Fruit fly (Drosophila melanogaster) whole organism, embryonic: ENCODE results near the gene Frq2.

ENCODE experiments used
- ATbp ChIP-seq: fragments of 200-800 bp; sonication (Bioruptor generic); optimal IDR thresholded peaks from 2 replicates; lab custom pipeline; 2017; ENCODE audit warnings: missing biosample characterization, mild to moderate bottlenecking, missing genetic modification characterization, missing genetic modification reagents
- Asciz ChIP-seq: fragments of 200-800 bp; sonication (Bioruptor generic); optimal IDR thresholded peaks from 2 replicates; lab custom pipeline; 2017; ENCODE audit warnings: missing biosample characterization, mild to moderate bottlenecking, missing genetic modification characterization, missing genetic modification reagents
- Blimp-1 ChIP-seq: fragments of 200-800 bp; sonication (Bioruptor generic); optimal IDR thresholded peaks from 3 replicates; lab custom pipeline; 2018; ENCODE audit warnings: missing biosample characterization, missing genetic modification characterization, mild to moderate bottlenecking, moderate library complexity, missing genetic modification reagents
- CG11504 ChIP-seq: fragments of 200-800 bp; sonication (Bioruptor generic); optimal IDR thresholded peaks from 3 replicates; lab custom pipeline; 2019; ENCODE audit warnings: missing biosample characterization, mild to moderate bottlenecking, missing genetic modification characterization, moderate library complexity
- CG12299 ChIP-seq: fragments of 200-800 bp; sonication (Bioruptor generic); optimal IDR thresholded peaks from 2 replicates; lab custom pipeline; 2018; ENCODE audit warnings: missing biosample characterization, mild to moderate bottlenecking, missing genetic modification characterization
- CG13424 ChIP-seq: fragments of 200-800 bp; sonication (Bioruptor generic); optimal IDR thresholded peaks from 2 replicates; lab custom pipeline; 2019; ENCODE audit warnings: missing biosample characterization, mild to moderate bottlenecking, missing genetic modification characterization, moderate library complexity
- CG13624 ChIP-seq: fragments of 200-800 bp; sonication (Bioruptor generic); optimal IDR thresholded peaks from 2 replicates; lab custom pipeline; 2016; ENCODE audit warnings: missing biosample characterization, missing genetic modification characterization
- CG15696 ChIP-seq: fragments of 200-800 bp; sonication (Bioruptor generic); optimal IDR thresholded peaks from 2 replicates; lab custom pipeline; 2019; ENCODE audit warnings: missing biosample characterization, mild to moderate bottlenecking, missing genetic modification characterization, moderate library complexity
- CG17359 ChIP-seq: fragments of 200-800 bp; sonication (Bioruptor generic); optimal IDR thresholded peaks from 3 replicates; lab custom pipeline; 2018; ENCODE audit warnings: missing biosample characterization, mild to moderate bottlenecking, missing genetic modification characterization, moderate library complexity
- CG17912 ChIP-seq: fragments of 200-800 bp; sonication (Bioruptor generic); optimal IDR thresholded peaks from 2 replicates; lab custom pipeline; 2018; ENCODE audit warnings: missing biosample characterization, mild to moderate bottlenecking, missing genetic modification characterization
- CG18262 ChIP-seq: fragments of 200-800 bp; optimal IDR thresholded peaks from 3 replicates; lab custom pipeline; 2019; ENCODE audit warnings: missing biosample characterization, mild to moderate bottlenecking, missing genetic modification characterization, moderate library complexity
- CG2202 ChIP-seq: fragments of 200-800 bp; sonication (Bioruptor generic); optimal IDR thresholded peaks from 2 replicates; lab custom pipeline; 2018; ENCODE audit warnings: missing biosample characterization, mild to moderate bottlenecking, missing genetic modification characterization
- CG2712 ChIP-seq: fragments of 200-800 bp; optimal IDR thresholded peaks from 3 replicates; lab custom pipeline; 2019; ENCODE audit warnings: missing biosample characterization, mild to moderate bottlenecking, missing genetic modification characterization, moderate library complexity
- CG2875 ChIP-seq: fragments of 200-800 bp; sonication (Bioruptor generic); optimal IDR thresholded peaks from 2 replicates; lab custom pipeline; 2017; ENCODE audit warnings: missing biosample characterization, mild to moderate bottlenecking, missing genetic modification characterization, missing genetic modification reagents
- CG3407 ChIP-seq: fragments of 200-800 bp; sonication (Bioruptor generic); optimal IDR thresholded peaks from 2 replicates; lab custom pipeline; 2018; ENCODE audit warnings: missing biosample characterization, mild to moderate bottlenecking, missing genetic modification characterization
- CG6272 ChIP-seq: fragments of 200-800 bp; sonication (Bioruptor generic); IDR thresholded peaks from 2 replicates; pipeline ENCODE4 v1.3.6; 2022; ENCODE audit warnings: missing biosample characterization, missing genetic modification characterization
- CG7372 ChIP-seq: fragments of 200-800 bp; sonication (Bioruptor generic); IDR thresholded peaks from 2 replicates; pipeline ENCODE4 v1.3.6; 2022; ENCODE audit warnings: missing biosample characterization, missing genetic modification characterization
- CG7987 ChIP-seq: fragments of 200-800 bp; sonication (Bioruptor generic); optimal IDR thresholded peaks from 2 replicates; lab custom pipeline; 2018; ENCODE audit warnings: missing biosample characterization, mild to moderate bottlenecking, missing genetic modification characterization, moderate library complexity
- D19A ChIP-seq: fragments of 200-800 bp; optimal IDR thresholded peaks from 3 replicates; lab custom pipeline; 2019; ENCODE audit warnings: missing biosample characterization, mild to moderate bottlenecking, missing genetic modification characterization, moderate library complexity
- Dad ChIP-seq: fragments of 200-800 bp; sonication (Bioruptor generic); optimal IDR thresholded peaks from 3 replicates; lab custom pipeline; 2016; ENCODE audit warnings: missing biosample characterization, missing genetic modification characterization
- E2f1 ChIP-seq: fragments of 200-800 bp; sonication (Bioruptor generic); IDR thresholded peaks from 2 replicates; pipeline ENCODE4 v1.3.6; 2022; ENCODE audit warnings: missing biosample characterization, missing genetic modification characterization
- HHEX ChIP-seq: fragments of 200-800 bp; sonication (Bioruptor generic); optimal IDR thresholded peaks from 3 replicates; lab custom pipeline; 2017; ENCODE audit warnings: missing biosample characterization, mild to moderate bottlenecking, missing genetic modification characterization, missing genetic modification reagents
- HLH3B ChIP-seq: fragments of 200-800 bp; sonication (Bioruptor generic); IDR thresholded peaks from 2 replicates; pipeline ENCODE4 v1.3.6; 2022; ENCODE audit warnings: missing biosample characterization, missing genetic modification characterization
- MESR4 ChIP-seq: fragments of 200-800 bp; sonication (Bioruptor generic); optimal IDR thresholded peaks from 2 replicates; lab custom pipeline; 2018; ENCODE audit warnings: missing biosample characterization, mild to moderate bottlenecking, missing genetic modification characterization, moderate library complexity
- MTF-1 ChIP-seq: fragments of 200-800 bp; sonication (Bioruptor generic); optimal IDR thresholded peaks from 2 replicates; lab custom pipeline; 2018; ENCODE audit warnings: missing biosample characterization, mild to moderate bottlenecking, missing genetic modification characterization, borderline replicate concordance
- Med ChIP-seq: fragments of 200-800 bp; sonication (Bioruptor generic); peaks from one replicate; lab custom pipeline; 2016; ENCODE audit warnings: missing biosample characterization, missing genetic modification characterization, mild to moderate bottlenecking, inconsistent platforms, moderate library complexity
- Vsx1 ChIP-seq: fragments of 200-800 bp; sonication (Bioruptor generic); optimal IDR thresholded peaks from 2 replicates; lab custom pipeline; 2017; ENCODE audit warnings: missing biosample characterization, mild to moderate bottlenecking, missing genetic modification characterization, missing genetic modification reagents
- ara ChIP-seq: fragments of 200-800 bp; sonication (Bioruptor generic); IDR thresholded peaks from 2 replicates; pipeline ENCODE4 v1.3.6; 2022; ENCODE audit warnings: missing biosample characterization, missing genetic modification characterization
- cad ChIP-seq: fragments of >200 bp; optimal IDR thresholded peaks from 2 replicates; lab custom pipeline; 2017; ENCODE audit warnings: missing biosample characterization, missing genetic modification characterization
- croc ChIP-seq: fragments of 200-800 bp; sonication (Bioruptor generic); conservative IDR thresholded peaks from 3 replicates; pipeline ENCODE4 v1.3.6; 2022; ENCODE audit warnings: missing biosample characterization, missing genetic modification characterization
- dmrt99B ChIP-seq: fragments of 200-800 bp; sonication (Bioruptor generic); optimal IDR thresholded peaks from 2 replicates; lab custom pipeline; 2018; ENCODE audit warnings: missing biosample characterization, mild to moderate bottlenecking, missing genetic modification characterization, moderate library complexity
- fd64A ChIP-seq: fragments of 200-800 bp; sonication (Bioruptor generic); optimal IDR thresholded peaks from 3 replicates; lab custom pipeline; 2018; ENCODE audit warnings: missing biosample characterization, mild to moderate bottlenecking, missing genetic modification characterization
- gem ChIP-seq: fragments of 200-800 bp; sonication (Bioruptor generic); optimal IDR thresholded peaks from 2 replicates; lab custom pipeline; 2019; ENCODE audit warnings: missing biosample characterization, mild to moderate bottlenecking, missing genetic modification characterization, moderate library complexity
- grau ChIP-seq: fragments of 200-800 bp; optimal IDR thresholded peaks from 3 replicates; lab custom pipeline; 2019; ENCODE audit warnings: missing biosample characterization, mild to moderate bottlenecking, missing genetic modification characterization, moderate library complexity
- gsb ChIP-seq: fragments of 200-800 bp; sonication (Bioruptor generic); IDR thresholded peaks from 2 replicates; pipeline ENCODE4 v1.3.6; 2022; ENCODE audit warnings: missing biosample characterization, missing genetic modification characterization
- lab ChIP-seq: fragments of 200-800 bp; sonication (Bioruptor generic); optimal IDR thresholded peaks from 3 replicates; lab custom pipeline; 2017; ENCODE audit warnings: missing biosample characterization, missing genetic modification characterization, mild to moderate bottlenecking, moderate library complexity, missing genetic modification reagents
- lmd ChIP-seq: fragments of 200-800 bp; sonication (Bioruptor generic); IDR thresholded peaks from 2 replicates; pipeline ENCODE4 v1.3.6; 2022; ENCODE audit warnings: missing biosample characterization, missing genetic modification characterization
- pnt ChIP-seq: fragments of 200-800 bp; sonication (Bioruptor generic); optimal IDR thresholded peaks from 3 replicates; lab custom pipeline; 2016; ENCODE audit warnings: missing biosample characterization, missing genetic modification characterization
- sc ChIP-seq, 3 experiments: fragments of >200 bp in 2 of 3; fragments of 200-800 bp in 1 of 3; sonication (Bioruptor generic) in 1 of 3; optimal IDR thresholded peaks; 2 replicates in 2 of 3; 3 replicates in 1 of 3; lab custom pipeline; 2017; ENCODE audit warnings: mild to moderate bottlenecking in 1 of 3, missing biosample characterization in 1 of 3, missing genetic modification characterization in 1 of 3, missing genetic modification reagents in 1 of 3
- sens-2 ChIP-seq: fragments of 200-800 bp; sonication (Bioruptor generic); IDR thresholded peaks from 2 replicates; pipeline ENCODE4 v1.3.6; 2022; ENCODE audit warnings: missing biosample characterization, missing genetic modification characterization
- slp2 ChIP-seq: fragments of 200-800 bp; sonication (Bioruptor generic); optimal IDR thresholded peaks from 2 replicates; lab custom pipeline; 2016; ENCODE audit warnings: missing biosample characterization, missing genetic modification characterization
- sqz ChIP-seq: fragments of 200-800 bp; sonication (Bioruptor generic); optimal IDR thresholded peaks from 3 replicates; lab custom pipeline; 2018; ENCODE audit warnings: missing biosample characterization, mild to moderate bottlenecking, missing genetic modification characterization
- zfh1 ChIP-seq: fragments of 200-800 bp; sonication (Bioruptor generic); IDR thresholded peaks from 3 replicates; pipeline ENCODE4 v1.3.6; 2022; ENCODE audit warnings: missing biosample characterization, missing genetic modification characterization

The Frq2 gene

dm6 chrX:18237886-18238285 is 60.5 kb downstream of the Frq2 start (continued):
- TF ChIP-seq CG3407 (GFP tag; lab: Kevin White, UChicago) = peak; percentile 76
- no peak for TF ChIP-seq CG13624 (GFP tag; lab: Kevin White, UChicago)
- no peak for TF ChIP-seq grau (tag; lab: Kevin White, UChicago)
- TF ChIP-seq lmd = no peak
- peak; percentile 63 for TF ChIP-seq MTF-1 (GFP tag; lab: Kevin White, UChicago)
- TF ChIP-seq Vsx1 (GFP tag; lab: Kevin White, UChicago) = peak; percentile 17
- TF ChIP-seq sqz (GFP tag; lab: Kevin White, UChicago) = no peak
- peak; percentile 50 for TF ChIP-seq CG17359
- TF ChIP-seq CG12299 (tag; lab: Kevin White, UChicago) = peak; percentile 12
- peak; percentile 32 for TF ChIP-seq lab (GFP tag; lab: Kevin White, UChicago)
- no peak for TF ChIP-seq sc (optimal IDR thresholded peaks at IDR 0.05; lab: Kevin White, UChicago)
- TF ChIP-seq sc (GFP tag; optimal IDR thresholded peaks at IDR 0.05; lab: Kevin White, UChicago) = peak; percentile 26
- peak; percentile 60 for TF ChIP-seq ara
- no peak for TF ChIP-seq E2f1 (GFP tag; lab: Robert Waterston, UW)
- TF ChIP-seq Asciz (GFP tag; lab: Kevin White, UChicago) = peak; percentile 60
- TF ChIP-seq zfh1 (GFP tag; lab: Robert Waterston, UW) = 0 out of 3 replicates have a peak, but pooled peaks have one; percentile 23
- no peak for TF ChIP-seq CG6272 (GFP tag; lab: Robert Waterston, UW)
- peak; percentile 40 for TF ChIP-seq CG2712
- peak; percentile 31 for TF ChIP-seq CG15696 (tag; lab: Kevin White, UChicago)
- TF ChIP-seq CG13424 (tag; lab: Kevin White, UChicago) = peak; percentile 5
- TF ChIP-seq CG17912 (GFP tag; lab: Kevin White, UChicago) = peak; percentile 7
- TF ChIP-seq HHEX = peak; percentile 9
- TF ChIP-seq Dad (GFP tag; lab: Kevin White, UChicago) = no peak
- no peak for TF ChIP-seq cad (GFP tag; lab: Kevin White, UChicago)
- no peak for TF ChIP-seq D19A (tag; lab: Kevin White, UChicago)
- TF ChIP-seq CG7372 = no peak
- no peak for TF ChIP-seq croc (GFP tag; lab: Robert Waterston, UW)
- peak; percentile 53 for TF ChIP-seq CG2875 (GFP tag; lab: Kevin White, UChicago)
- TF ChIP-seq sens-2 (GFP tag; lab: Robert Waterston, UW) = no peak
- peak; percentile 20 for TF ChIP-seq CG7987
- TF ChIP-seq MESR4 = no peak
- no peak for TF ChIP-seq slp2 (GFP tag; lab: Kevin White, UChicago)
- peak; percentile 46 for TF ChIP-seq CG2202 (tag; lab: Kevin White, UChicago)
- TF ChIP-seq ATbp (GFP tag; lab: Kevin White, UChicago) = peak; percentile 86
- peak; percentile 69 for TF ChIP-seq Med (GFP tag; lab: Kevin White, UChicago)
- TF ChIP-seq CG18262 (tag; lab: Kevin White, UChicago) = peak; percentile 12
- 0 out of 2 replicates have a peak, but pooled peaks have one; percentile 8 for TF ChIP-seq HLH3B (GFP tag; lab: Robert Waterston, UW)
- TF ChIP-seq gsb (GFP tag; lab: Robert Waterston, UW) = no peak
- TF ChIP-seq gem (tag; lab: Kevin White, UChicago) = peak; percentile 28
- TF ChIP-seq Blimp-1 = peak; percentile 68
- peak; percentile 65 for TF ChIP-seq fd64A
- peak; percentile 2 for TF ChIP-seq CG11504 (tag; lab: Kevin White, UChicago)
- no peak for TF ChIP-seq pnt (GFP tag; lab: Kevin White, UChicago)
- TF ChIP-seq dmrt99B (tag; lab: Kevin White, UChicago) = peak; percentile 25
